Worm (Caenorhabditis elegans): ENCODE data around the gene unc-26.

The unc-26 gene

ce11 chrIV:13315344-13315743 lies 43.0 kb upstream of the unc-26 start, which contains the start of gene fat-1:
TSS of gene fat-1 (plus strand) at chrIV:13315644.
- no peak for TF ChIP-seq Y53G8AR.9 (GFP tag; conservative IDR thresholded peaks at IDR 0.05)
- TF ChIP-seq mcd-1 (GFP tag; IDR thresholded peaks at IDR 0.05), result 0 out of 2 replicates have a peak, but pooled peaks have one; percentile 16
- TF ChIP-seq madf-6 (GFP tag; IDR thresholded peaks at IDR 0.05), result peak; percentile 9; the same call in 1 of the 2 replicates

- TF ChIP-seq hmg-1.2 (GFP tag; IDR thresholded peaks at IDR 0.05) (peak; percentile 13; the same call in 1 of the 2 replicates), cebp-2 (GFP tag; IDR thresholded peaks at IDR 0.05) (0 out of 2 replicates have a peak, but pooled peaks have one; percentile 71), rcor-1 (GFP tag; IDR thresholded peaks at IDR 0.05) (no peak), rpc-1 (optimal IDR thresholded peaks at IDR 0.05) (no peak), rpc-1 (tag; optimal IDR thresholded peaks at IDR 0.05) (no peak), Y53F4B.3 (GFP tag; IDR thresholded peaks at IDR 0.05) (no peak), let-526 (GFP tag; IDR thresholded peaks at IDR 0.05) (no peak; the same call in 1 of the 2 replicates), snpc-1.3 (tag; optimal IDR thresholded peaks at IDR 0.05; ENCODE audit: insufficient read depth) (no peak), Y53G8AR.9 (GFP tag; conservative IDR thresholded peaks at IDR 0.05) (0 out of 2 replicates have a peak, but pooled peaks have one; percentile 40), ZK185.1 (tag; optimal IDR thresholded peaks at IDR 0.05; ENCODE audit: poor library complexity, severe bottlenecking) (peak; percentile 28), tbp1 (GFP tag; optimal IDR thresholded peaks at IDR 0.05) (peak; percentile 38), die-1 (tag; optimal IDR thresholded peaks at IDR 0.05) (no peak), dox-1 (GFP tag; IDR thresholded peaks at IDR 0.05) (peak; percentile 59), nhr-90 (tag; optimal IDR thresholded peaks at IDR 0.05) (peak; percentile 16), ztf-22 (GFP tag; optimal IDR thresholded peaks at IDR 0.05) (peak; percentile 27), nhr-80 (tag; optimal IDR thresholded peaks at IDR 0.05) (peak; percentile 95), akir-1 (GFP tag; optimal IDR thresholded peaks at IDR 0.05) (no peak), unc-62 (GFP tag; optimal IDR thresholded peaks at IDR 0.05) (peak; percentile 44), pha-4 (tag; optimal IDR thresholded peaks at IDR 0.05) (peak; percentile 91), aptf-2 (GFP tag; conservative IDR thresholded peaks at IDR 0.05) (no peak), F23B12.7 (tag; optimal IDR thresholded peaks at IDR 0.05; ENCODE audit: insufficient read depth) (peak; percentile 8), B0336.3 (GFP tag; IDR thresholded peaks at IDR 0.05) (peak; percentile 51; the same call in 1 of the 2 replicates), cebp-1 (GFP tag; IDR thresholded peaks at IDR 0.05) (no peak), cebp-1 (tag; optimal IDR thresholded peaks at IDR 0.05) (peak; percentile 37), egl-44 (GFP tag; IDR thresholded peaks at IDR 0.05) (0 out of 2 replicates have a peak, but pooled peaks have one; percentile 39), nhr-27 (tag; optimal IDR thresholded peaks at IDR 0.05) (no peak), lin-40 (tag; optimal IDR thresholded peaks at IDR 0.05) (peak; percentile 26), sdz-38 (tag; optimal IDR thresholded peaks at IDR 0.05) (no peak), lir-1 (GFP tag; conservative IDR thresholded peaks at IDR 0.05) (no peak), let-607 (tag; optimal IDR thresholded peaks at IDR 0.05) (peak in 1 of 2 experiments; percentile 8), chd-7 (tag; optimal IDR thresholded peaks at IDR 0.05) (peak; percentile 46), atf-7 (tag; optimal IDR thresholded peaks at IDR 0.05) (peak; percentile 53), nfyb-1 (GFP tag; IDR thresholded peaks at IDR 0.05) (peak; percentile 74), ztf-26 (tag; optimal IDR thresholded peaks at IDR 0.05) (peak; percentile 3), madf-10 (tag; optimal IDR thresholded peaks at IDR 0.05) (peak; percentile 22)
Measured at ce11 chrIV:13314181-13314580, 41.9 kb upstream of the unc-26 start.

- TF ChIP-seq F39B2.1 (GFP tag; IDR thresholded peaks at IDR 0.05) (no peak), nhr-80 (tag; optimal IDR thresholded peaks at IDR 0.05) (peak; percentile 72), nhr-120 (GFP tag; IDR thresholded peaks at IDR 0.05) (no peak), snpc-1.1 (tag; optimal IDR thresholded peaks at IDR 0.05; ENCODE audit: insufficient read depth) (no peak), lin-26 (GFP tag; IDR thresholded peaks at IDR 0.05) (0 out of 2 replicates have a peak, but pooled peaks have one; percentile 64), B0336.3 (GFP tag; IDR thresholded peaks at IDR 0.05) (0 out of 2 replicates have a peak, but pooled peaks have one; percentile 23), ztf-25 (GFP tag; IDR thresholded peaks at IDR 0.05) (no peak), D2030.7 (GFP tag; IDR thresholded peaks at IDR 0.05) (no peak), hmg-1.2 (GFP tag; IDR thresholded peaks at IDR 0.05) (no peak), gei-17 (GFP tag; optimal IDR thresholded peaks at IDR 0.05) (no peak), lsl-1 (GFP tag; optimal IDR thresholded peaks at IDR 0.05) (no peak), dox-1 (GFP tag; IDR thresholded peaks at IDR 0.05) (peak; percentile 32; the same call in 1 of the 2 replicates), ZK185.1 (tag; optimal IDR thresholded peaks at IDR 0.05; ENCODE audit: poor library complexity, severe bottlenecking) (peak; percentile 13), lag-1 (GFP tag; IDR thresholded peaks at IDR 0.05) (no peak)
Measured at ce11 chrIV:13313156-13313555, 40.8 kb upstream of the unc-26 start.
